Worm (Caenorhabditis elegans) whole organism, L4 larva: ENCODE results near the gene acs-3.
A peak's percentile ranks its signal among the peaks of the same experiment; 100 is the strongest.

Experiments used
- D1046.2 ChIP-seq: fragments of 200-800 bp; sonication (Bioruptor generic); IDR thresholded peaks from 2 replicates; pipeline ENCODE4 v1.3.6; 2022; ENCODE audit warnings: missing genetic modification characterization, missing compliant biosample characterization
- F44E2.7 ChIP-seq: fragments of 200-800 bp; sonication (Bioruptor generic); IDR thresholded peaks from 2 replicates; pipeline ENCODE4 v2.1.2; 2022; ENCODE audit warnings: missing genetic modification characterization, missing compliant biosample characterization
- F49E8.2 ChIP-seq: sonication (generic microtip); optimal IDR thresholded peaks from 2 replicates; lab custom pipeline; 2016; ENCODE audit warnings: missing compliant biosample characterization, mild to moderate bottlenecking, missing genetic modification characterization, borderline replicate concordance
- T20F7.1 ChIP-seq: fragments of 200-800 bp; sonication (Bioruptor generic); optimal IDR thresholded peaks from 2 replicates; lab custom pipeline; 2018; ENCODE audit warnings: mild to moderate bottlenecking, missing genetic modification characterization, missing compliant biosample characterization
- Y5F2A.4 ChIP-seq: fragments of 200-800 bp; sonication (Bioruptor generic); optimal IDR thresholded peaks from 2 replicates; lab custom pipeline; 2018; ENCODE audit warnings: mild to moderate bottlenecking, missing genetic modification characterization, missing compliant biosample characterization
- aha-1 ChIP-seq: fragments of 150-350 bp; peaks from one replicate; lab custom pipeline; 2014; ENCODE audit warnings: missing biosample characterization, missing genetic modification characterization
- aly-2 ChIP-seq: sonication (generic microtip); optimal IDR thresholded peaks from 2 replicates; lab custom pipeline; 2018; ENCODE audit warnings: missing biosample characterization, missing genetic modification characterization
- arid-1 ChIP-seq: fragments of 200-800 bp; sonication (Bioruptor generic); conservative IDR thresholded peaks from 2 replicates; pipeline ENCODE4 v1.3.6; 2022; ENCODE audit warnings: missing genetic modification reagents, missing genetic modification characterization, missing compliant biosample characterization
- ceh-28 ChIP-seq: fragments of 150-350 bp; optimal IDR thresholded peaks from 2 replicates; lab custom pipeline; 2014; ENCODE audit warnings: missing biosample characterization, missing genetic modification reagents, missing genetic modification characterization
- cey-2 ChIP-seq: sonication (generic microtip); optimal IDR thresholded peaks from 3 replicates; lab custom pipeline; 2017; ENCODE audit warnings: missing genetic modification characterization, mild to moderate bottlenecking, missing compliant biosample characterization, antibody characterized with exemption, borderline replicate concordance; ENCODE audit not compliant: insufficient read depth
- ctbp-1 ChIP-seq: fragments of 200-800 bp; sonication (Bioruptor generic); IDR thresholded peaks from 2 replicates; pipeline ENCODE4 v1.3.6; 2022; ENCODE audit warnings: missing genetic modification reagents, missing genetic modification characterization, missing compliant biosample characterization
- daf-12 ChIP-seq: fragments of 150-350 bp; optimal IDR thresholded peaks from 2 replicates; lab custom pipeline; 2014; ENCODE audit warnings: missing biosample characterization, missing genetic modification reagents, missing genetic modification characterization
- daf-8 ChIP-seq: fragments of 200-800 bp; sonication (Bioruptor generic); IDR thresholded peaks from 2 replicates; pipeline ENCODE4 v1.3.6; 2022; ENCODE audit warnings: missing genetic modification characterization, missing compliant biosample characterization
- dmd-8 ChIP-seq: fragments of 200-800 bp; sonication (Bioruptor generic); IDR thresholded peaks from 2 replicates; pipeline ENCODE4 v1.3.6; 2022; ENCODE audit warnings: missing genetic modification characterization, missing compliant biosample characterization
- dmd-9 ChIP-seq: fragments of 200-800 bp; sonication (Bioruptor generic); IDR thresholded peaks from 2 replicates; pipeline ENCODE4 v1.3.6; 2022; ENCODE audit warnings: missing genetic modification reagents, missing genetic modification characterization, missing compliant biosample characterization
- dpl-1 ChIP-seq: fragments of 150-350 bp; optimal IDR thresholded peaks from 2 replicates; lab custom pipeline; 2014; ENCODE audit warnings: missing biosample characterization, missing genetic modification reagents, missing genetic modification characterization
- duxl-1 ChIP-seq: sonication (generic microtip); optimal IDR thresholded peaks from 2 replicates; lab custom pipeline; 2016; ENCODE audit warnings: mild to moderate bottlenecking, missing genetic modification characterization, moderate library complexity, missing compliant biosample characterization; ENCODE audit not compliant: poor library complexity
- dve-1 ChIP-seq: sonication (generic microtip); optimal IDR thresholded peaks from 2 replicates; lab custom pipeline; 2017; ENCODE audit warnings: antibody characterized with exemption, mild to moderate bottlenecking, missing genetic modification characterization, missing compliant biosample characterization; ENCODE audit not compliant: insufficient read depth
- lin-13 ChIP-seq: fragments of 150-350 bp; optimal IDR thresholded peaks from 2 replicates; lab custom pipeline; 2014; ENCODE audit warnings: missing biosample characterization, missing genetic modification reagents, missing genetic modification characterization
- lin-38 ChIP-seq: fragments of 200-800 bp; sonication (Bioruptor generic); IDR thresholded peaks from 2 replicates; pipeline ENCODE4 v1.3.6; 2022; ENCODE audit warnings: missing genetic modification reagents, missing genetic modification characterization, missing compliant biosample characterization
- lin-39 ChIP-seq: fragments of 150-350 bp; optimal IDR thresholded peaks from 2 replicates; lab custom pipeline; 2014; ENCODE audit warnings: missing biosample characterization, missing genetic modification reagents, missing genetic modification characterization
- lir-3 ChIP-seq: sonication (generic microtip); optimal IDR thresholded peaks from 2 replicates; lab custom pipeline; 2016; ENCODE audit warnings: mild to moderate bottlenecking, missing genetic modification characterization, missing compliant biosample characterization
- madf-5 ChIP-seq, 2 experiments: fragments of 200-800 bp; sonication (Bioruptor generic); IDR thresholded peaks; 2 replicates each; pipeline ENCODE4 v1.3.6; 2022; ENCODE audit warnings: missing compliant biosample characterization in 2 of 2, missing genetic modification characterization in 2 of 2
- nhr-11 ChIP-seq: fragments of 150-350 bp; optimal IDR thresholded peaks from 2 replicates; lab custom pipeline; 2014; ENCODE audit warnings: missing biosample characterization, missing genetic modification characterization
- nhr-111 ChIP-seq: fragments of 200-800 bp; sonication (Bioruptor generic); optimal IDR thresholded peaks from 2 replicates; lab custom pipeline; 2018; ENCODE audit warnings: mild to moderate bottlenecking, missing genetic modification characterization, missing compliant biosample characterization
- nhr-25 ChIP-seq: sonication (generic microtip); optimal IDR thresholded peaks from 2 replicates; lab custom pipeline; 2017; ENCODE audit warnings: missing genetic modification characterization, mild to moderate bottlenecking, missing compliant biosample characterization, antibody characterized with exemption, moderate library complexity, borderline replicate concordance; ENCODE audit not compliant: insufficient read depth
- nhr-42 ChIP-seq: fragments of 200-800 bp; sonication (Bioruptor generic); IDR thresholded peaks from 2 replicates; pipeline ENCODE4 v1.3.6; 2022; ENCODE audit warnings: missing genetic modification characterization, missing compliant biosample characterization
- nhr-48 ChIP-seq: sonication (generic microtip); optimal IDR thresholded peaks from 2 replicates; lab custom pipeline; 2016; ENCODE audit warnings: mild to moderate bottlenecking, missing genetic modification characterization, missing compliant biosample characterization
- set-16 ChIP-seq: fragments of 200-800 bp; sonication (Bioruptor generic); IDR thresholded peaks from 2 replicates; pipeline ENCODE4 v1.3.6; 2022; ENCODE audit warnings: missing genetic modification reagents, missing genetic modification characterization, missing compliant biosample characterization
- skn-1 ChIP-seq: fragments of 150-350 bp; optimal IDR thresholded peaks from 2 replicates; lab custom pipeline; 2014; ENCODE audit warnings: missing biosample characterization, missing genetic modification characterization
- snpc-4 ChIP-seq: fragments of 150-350 bp; optimal IDR thresholded peaks from 2 replicates; lab custom pipeline; 2014; ENCODE audit warnings: missing biosample characterization, missing genetic modification characterization
- spr-3 ChIP-seq: fragments of 200-800 bp; sonication (Bioruptor generic); optimal IDR thresholded peaks from 2 replicates; lab custom pipeline; 2018; ENCODE audit warnings: mild to moderate bottlenecking, missing genetic modification characterization, missing compliant biosample characterization
- tag-97 ChIP-seq: fragments of 200-800 bp; sonication (Bioruptor generic); IDR thresholded peaks from 2 replicates; pipeline ENCODE4 v1.3.6; 2022; ENCODE audit warnings: missing genetic modification characterization, missing compliant biosample characterization
- unc-130 ChIP-seq: sonication (generic microtip); optimal IDR thresholded peaks from 2 replicates; lab custom pipeline; 2016; ENCODE audit warnings: missing genetic modification reagents, missing genetic modification characterization, missing compliant biosample characterization
- unc-39 ChIP-seq: sonication (generic microtip); optimal IDR thresholded peaks from 2 replicates; lab custom pipeline; 2017; ENCODE audit warnings: missing biosample characterization, missing genetic modification characterization
- vab-7 ChIP-seq: fragments of 200-800 bp; sonication (Bioruptor generic); IDR thresholded peaks from 2 replicates; pipeline ENCODE4 v1.3.6; 2022; ENCODE audit warnings: missing genetic modification reagents, missing genetic modification characterization, missing compliant biosample characterization

The acs-3 gene

DNA sequence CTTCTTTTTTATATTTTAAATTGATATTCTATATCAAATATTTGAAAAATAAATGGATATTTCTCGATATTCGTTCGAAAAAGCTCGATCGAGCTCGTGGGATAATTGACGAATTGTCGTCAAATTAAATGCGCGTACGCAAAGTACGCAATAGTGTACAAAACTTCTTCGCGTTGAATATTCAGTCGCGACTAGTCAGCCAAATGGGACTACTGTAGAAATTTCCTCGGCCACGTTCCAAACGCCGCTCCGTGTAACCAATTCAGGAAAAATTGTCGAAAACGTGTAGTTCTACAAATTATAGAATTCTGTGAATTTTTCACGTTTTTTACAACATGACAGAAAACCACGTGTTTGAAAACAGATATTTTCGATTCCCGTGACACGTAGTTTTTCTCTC lies 39.1 kb downstream of the acs-3 start (continued):
- TF ChIP-seq unc-130, result peak; percentile 91
- no peak for TF ChIP-seq vab-7 (GFP tag; lab: Robert Waterston, UW)
- no peak for TF ChIP-seq lin-13 (GFP tag; lab: Kevin White, UChicago)
- TF ChIP-seq duxl-1 (tag; lab: Kevin White, UChicago), result peak; percentile 64
- no peak for TF ChIP-seq skn-1 (tag; lab: Kevin White, UChicago)
- 0 out of 2 replicates have a peak, but pooled peaks have one; percentile 51 for TF ChIP-seq ctbp-1 (GFP tag; lab: Robert Waterston, UW)
- no peak for TF ChIP-seq aly-2 (tag; lab: Kevin White, UChicago)
- no peak for TF ChIP-seq spr-3

DNA sequence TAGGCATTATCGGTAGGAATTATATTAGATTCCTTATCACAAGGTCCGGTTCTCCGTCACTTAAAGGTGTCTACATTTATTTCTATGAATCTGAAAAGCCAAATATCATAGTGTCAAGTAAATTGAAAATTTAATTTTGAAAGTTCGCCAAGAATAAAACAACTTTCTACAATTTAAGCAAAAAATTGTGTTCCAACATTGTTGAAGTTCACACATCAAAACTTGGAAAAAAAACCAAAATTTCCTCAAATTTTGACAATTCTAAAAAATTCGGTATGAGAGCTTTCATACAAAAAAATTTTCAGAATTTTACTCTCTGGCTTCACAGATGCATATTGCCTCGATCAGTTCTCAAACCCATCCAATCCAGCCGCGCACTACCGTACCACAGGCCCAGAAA lies 42.4 kb downstream of the acs-3 start, which contains the start of gene F59A7.7:
Gene F59A7.7, plus strand, starts transcription at position 301 of the 400 bp plus-strand sequence.
- TF ChIP-seq dmd-8 (no peak), vab-7 (GFP tag; lab: Robert Waterston, UW) (no peak)

DNA sequence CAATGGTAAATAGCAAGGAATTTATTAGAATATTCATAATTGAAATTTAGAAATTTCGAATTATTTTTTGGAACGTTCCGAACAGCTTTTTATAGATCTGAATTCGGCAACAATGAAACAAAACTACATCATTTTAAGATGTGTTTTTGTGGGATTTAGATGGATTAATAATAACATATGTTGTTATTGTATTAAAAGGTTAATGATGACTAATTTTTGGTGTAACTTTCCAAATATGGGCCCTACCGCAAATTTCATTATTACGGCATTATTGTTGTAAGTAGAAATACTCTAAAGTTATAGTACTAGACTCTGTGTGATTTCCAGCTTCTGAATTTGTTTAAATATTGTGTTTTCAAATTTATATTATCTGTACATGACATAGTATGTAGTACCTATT lies 44.5 kb downstream of the acs-3 start, which contains the start of gene F59A7.11:
Gene F59A7.11, minus strand, starts transcription at position 101 of the 400 bp plus-strand sequence.
- TF ChIP-seq unc-39 (tag; lab: Kevin White, UChicago) (no peak), lin-39 (tag; lab: Kevin White, UChicago) (no peak), daf-8 (GFP tag; lab: Robert Waterston, UW) (no peak), F44E2.7 (GFP tag; lab: Robert Waterston, UW) (no peak), nhr-42 (GFP tag; lab: Robert Waterston, UW) (no peak), Y5F2A.4 (no peak), dve-1 (no peak), dmd-9 (no peak), F49E8.2 (no peak), T20F7.1 (GFP tag; lab: Kevin White, UChicago) (no peak), madf-5 (GFP tag; IDR thresholded peaks at IDR 0.05; lab: Robert Waterston, UW) (no peak), tag-97 (no peak), nhr-48 (tag; lab: Kevin White, UChicago) (no peak), cey-2 (tag; lab: Kevin White, UChicago) (no peak)

DNA sequence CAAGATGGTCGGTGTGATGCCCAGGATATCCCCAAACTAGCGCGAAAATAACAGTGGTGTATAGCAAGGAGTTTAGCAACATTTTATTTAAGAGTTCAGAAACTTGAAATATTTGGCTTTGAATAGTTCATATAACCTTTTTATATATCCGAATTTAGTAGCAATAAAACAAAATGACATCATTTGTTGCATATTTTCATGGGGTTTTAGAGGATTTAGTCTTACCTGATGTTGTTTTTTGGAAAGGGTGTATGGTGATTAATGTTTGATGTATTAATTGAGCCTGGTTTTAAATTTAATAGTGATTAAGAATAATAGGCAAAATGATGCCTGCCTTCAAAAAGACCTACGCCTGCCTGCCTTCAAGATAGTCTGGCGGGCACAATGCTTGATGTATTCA lies 47.1 kb downstream of the acs-3 start, which contains the start of gene F59A7.2:
Gene F59A7.2, minus strand, starts transcription at position 101 of the 400 bp plus-strand sequence.
- peak; percentile 16 for TF ChIP-seq aha-1 (tag; lab: Kevin White, UChicago)
- no peak for TF ChIP-seq cey-2 (tag; lab: Kevin White, UChicago)

- TF ChIP-seq F44E2.7 (GFP tag; lab: Robert Waterston, UW) (no peak), D1046.2 (GFP tag; lab: Robert Waterston, UW) (no peak), ctbp-1 (GFP tag; lab: Robert Waterston, UW) (no peak), daf-12 (tag; lab: Kevin White, UChicago) (no peak), tag-97 (no peak), arid-1 (GFP tag; lab: Robert Waterston, UW) (no peak), nhr-25 (no peak), lir-3 (no peak), nhr-11 (no peak), lin-39 (tag; lab: Kevin White, UChicago) (no peak), lin-38 (GFP tag; lab: Robert Waterston, UW) (no peak), aly-2 (tag; lab: Kevin White, UChicago) (no peak)
Measured at ce11 chrV:2018689-2019088, 49.4 kb downstream of the acs-3 start, which contains the start of gene F59A7.14. F59A7.14 (plus strand) TSS chrV:2018989.

ce11 chrV:2021283-2021682 lies 52.0 kb downstream of the acs-3 start:
- TF ChIP-seq ceh-28 (tag; lab: Kevin White, UChicago) (no peak), nhr-111 (GFP tag; lab: Kevin White, UChicago) (no peak), F49E8.2 (no peak), skn-1 (tag; lab: Kevin White, UChicago) (no peak), snpc-4 (no peak), set-16 (GFP tag; lab: Robert Waterston, UW) (no peak), lir-3 (no peak), dpl-1 (GFP tag; lab: Kevin White, UChicago) (no peak)
